Worm (Caenorhabditis elegans) whole organism, L4 larva: ENCODE data around the gene R02F11.1.
"Not testable (repeated sequence)": the region's sequence is repeated elsewhere in the genome, so short reads cannot be mapped to it uniquely, and the experiment has no call there.

Source experiments
- F26F4.8 ChIP-seq: fragments of 200-800 bp; sonication (Bioruptor generic); conservative IDR thresholded peaks from 2 replicates; pipeline ENCODE4 v1.3.6; 2022; ENCODE audit warnings: missing genetic modification characterization, missing compliant biosample characterization
- T20F7.1 ChIP-seq: fragments of 200-800 bp; sonication (Bioruptor generic); optimal IDR thresholded peaks from 2 replicates; lab custom pipeline; 2018; ENCODE audit warnings: mild to moderate bottlenecking, missing genetic modification characterization, missing compliant biosample characterization
- T26A8.4 ChIP-seq: fragments of 200-800 bp; sonication (Bioruptor generic); IDR thresholded peaks from 2 replicates; pipeline ENCODE4 v1.3.6; 2022; ENCODE audit warnings: missing genetic modification characterization, missing compliant biosample characterization
- aha-1 ChIP-seq: fragments of 150-350 bp; peaks from one replicate; lab custom pipeline; 2014; ENCODE audit warnings: missing biosample characterization, missing genetic modification characterization
- ceh-82 ChIP-seq: sonication (generic microtip); optimal IDR thresholded peaks from 2 replicates; lab custom pipeline; 2017; ENCODE audit warnings: missing biosample characterization, missing genetic modification characterization
- dmd-6 ChIP-seq: fragments of 200-800 bp; sonication (Bioruptor generic); IDR thresholded peaks from 2 replicates; pipeline ENCODE4 v1.3.6; 2022; ENCODE audit warnings: missing genetic modification reagents, missing genetic modification characterization, missing compliant biosample characterization
- dmd-8 ChIP-seq: fragments of 200-800 bp; sonication (Bioruptor generic); IDR thresholded peaks from 2 replicates; pipeline ENCODE4 v1.3.6; 2022; ENCODE audit warnings: missing genetic modification characterization, missing compliant biosample characterization
- dmd-9 ChIP-seq: fragments of 200-800 bp; sonication (Bioruptor generic); IDR thresholded peaks from 2 replicates; pipeline ENCODE4 v1.3.6; 2022; ENCODE audit warnings: missing genetic modification reagents, missing genetic modification characterization, missing compliant biosample characterization
- hlh-11 ChIP-seq: fragments of 200-800 bp; sonication (Bioruptor generic); optimal IDR thresholded peaks from 2 replicates; lab custom pipeline; 2018; ENCODE audit warnings: mild to moderate bottlenecking, missing genetic modification characterization, missing compliant biosample characterization
- hmg-1.1 ChIP-seq: fragments of 200-800 bp; sonication (Bioruptor generic); IDR thresholded peaks from 2 replicates; pipeline ENCODE4 v1.3.6; 2022; ENCODE audit warnings: missing genetic modification reagents, missing genetic modification characterization, missing compliant biosample characterization
- jun-1 ChIP-seq: fragments of 150-350 bp; optimal IDR thresholded peaks from 2 replicates; lab custom pipeline; 2014; ENCODE audit warnings: missing biosample characterization, missing genetic modification reagents, missing genetic modification characterization
- lin-13 ChIP-seq: fragments of 150-350 bp; optimal IDR thresholded peaks from 2 replicates; lab custom pipeline; 2014; ENCODE audit warnings: missing biosample characterization, missing genetic modification reagents, missing genetic modification characterization
- lin-29 ChIP-seq: fragments of 200-800 bp; sonication (Bioruptor generic); IDR thresholded peaks from 2 replicates; pipeline ENCODE4 v1.3.6; 2022; ENCODE audit warnings: missing genetic modification reagents, missing genetic modification characterization, missing compliant biosample characterization
- lin-38 ChIP-seq: fragments of 200-800 bp; sonication (Bioruptor generic); IDR thresholded peaks from 2 replicates; pipeline ENCODE4 v1.3.6; 2022; ENCODE audit warnings: missing genetic modification reagents, missing genetic modification characterization, missing compliant biosample characterization
- madf-5 ChIP-seq, 2 experiments: fragments of 200-800 bp; sonication (Bioruptor generic); IDR thresholded peaks; 2 replicates each; pipeline ENCODE4 v1.3.6; 2022; ENCODE audit warnings: missing compliant biosample characterization in 2 of 2, missing genetic modification characterization in 2 of 2
- madf-9 ChIP-seq: fragments of 200-800 bp; sonication (Bioruptor generic); conservative IDR thresholded peaks from 2 replicates; pipeline ENCODE4 v1.3.6; 2022; ENCODE audit warnings: missing genetic modification reagents, missing genetic modification characterization, missing compliant biosample characterization
- mdl-1 ChIP-seq, 2 experiments: fragments of 150-350 bp in 1 of 2; sonication (generic microtip) in 1 of 2; optimal IDR thresholded peaks; 2 replicates each; lab custom pipeline; 2014 to 2017; ENCODE audit warnings: missing biosample characterization in 2 of 2, missing genetic modification characterization in 2 of 2
- nhr-111 ChIP-seq: fragments of 200-800 bp; sonication (Bioruptor generic); optimal IDR thresholded peaks from 2 replicates; lab custom pipeline; 2018; ENCODE audit warnings: mild to moderate bottlenecking, missing genetic modification characterization, missing compliant biosample characterization
- nhr-28 ChIP-seq: fragments of 150-350 bp; optimal IDR thresholded peaks from 2 replicates; lab custom pipeline; 2014; ENCODE audit warnings: missing biosample characterization, missing genetic modification characterization
- nhr-41 ChIP-seq: fragments of 200-800 bp; sonication (Bioruptor generic); IDR thresholded peaks from 2 replicates; pipeline ENCODE4 v1.3.6; 2022; ENCODE audit warnings: missing genetic modification reagents, missing genetic modification characterization, missing compliant biosample characterization
- nhr-77 ChIP-seq: fragments of 150-350 bp; optimal IDR thresholded peaks from 2 replicates; lab custom pipeline; 2014; ENCODE audit warnings: missing biosample characterization, missing genetic modification characterization
- pha-4 ChIP-seq, 2 experiments: fragments of 150-350 bp in 1 of 2; fragments of 200-800 bp in 1 of 2; sonication (Bioruptor generic) in 1 of 2; IDR thresholded peaks in 1 of 2; optimal IDR thresholded peaks in 1 of 2; 2 replicates each; pipeline versions ENCODE4 v1.3.6 to Lab custom; 2014 to 2022; ENCODE audit warnings: missing genetic modification characterization in 2 of 2, missing genetic modification reagents in 2 of 2, missing biosample characterization in 1 of 2, missing compliant biosample characterization in 1 of 2
- php-3 ChIP-seq: fragments of 200-800 bp; sonication (Bioruptor generic); IDR thresholded peaks from 2 replicates; pipeline ENCODE4 v1.3.6; 2022; ENCODE audit warnings: missing genetic modification reagents, missing genetic modification characterization, missing compliant biosample characterization
- pqm-1 ChIP-seq: sonication (generic microtip); optimal IDR thresholded peaks from 2 replicates; lab custom pipeline; 2017; ENCODE audit warnings: missing biosample characterization, missing genetic modification characterization
- set-16 ChIP-seq: fragments of 200-800 bp; sonication (Bioruptor generic); IDR thresholded peaks from 2 replicates; pipeline ENCODE4 v1.3.6; 2022; ENCODE audit warnings: missing genetic modification reagents, missing genetic modification characterization, missing compliant biosample characterization
- snpc-1.2 ChIP-seq: fragments of 200-800 bp; sonication (Bioruptor generic); IDR thresholded peaks from 2 replicates; pipeline ENCODE4 v1.3.6; 2022; ENCODE audit warnings: missing genetic modification reagents, missing genetic modification characterization, missing compliant biosample characterization
- tag-97 ChIP-seq: fragments of 200-800 bp; sonication (Bioruptor generic); IDR thresholded peaks from 2 replicates; pipeline ENCODE4 v1.3.6; 2022; ENCODE audit warnings: missing genetic modification characterization, missing compliant biosample characterization
- vab-7 ChIP-seq: fragments of 200-800 bp; sonication (Bioruptor generic); IDR thresholded peaks from 2 replicates; pipeline ENCODE4 v1.3.6; 2022; ENCODE audit warnings: missing genetic modification reagents, missing genetic modification characterization, missing compliant biosample characterization
- zag-1 ChIP-seq: fragments of 150-350 bp; optimal IDR thresholded peaks from 2 replicates; lab custom pipeline; 2014; ENCODE audit warnings: missing biosample characterization, missing genetic modification characterization
- zip-11 ChIP-seq: fragments of 200-800 bp; sonication (Bioruptor generic); IDR thresholded peaks from 2 replicates; pipeline ENCODE4 v1.3.6; 2022; ENCODE audit warnings: missing genetic modification characterization, missing compliant biosample characterization

Gene R02F11.1

DNA sequence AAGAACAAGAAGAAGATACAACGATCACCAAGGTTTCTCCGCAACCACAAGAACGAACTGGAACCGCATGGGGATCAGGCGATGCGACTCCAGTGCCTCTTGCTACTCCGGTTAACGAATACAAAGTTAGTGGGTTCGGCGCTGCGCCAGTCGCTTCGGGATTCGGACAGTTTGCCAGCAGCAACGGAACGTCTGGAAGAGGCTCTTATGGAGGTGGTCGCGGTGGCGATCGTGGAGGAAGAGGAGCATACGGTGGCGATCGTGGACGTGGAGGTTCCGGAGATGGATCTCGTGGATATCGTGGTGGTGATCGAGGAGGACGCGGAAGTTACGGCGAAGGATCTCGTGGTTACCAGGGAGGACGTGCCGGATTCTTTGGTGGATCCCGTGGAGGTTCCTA lies 42.9 kb upstream of the R02F11.1 start:
- TF ChIP-seq set-16 (peak; percentile 86), ceh-82 (tag; lab: Kevin White, UChicago) (no peak), dmd-8 (GFP tag; lab: Robert Waterston, UW) (peak; percentile 51; the same call in 1 of the 2 replicates)

DNA sequence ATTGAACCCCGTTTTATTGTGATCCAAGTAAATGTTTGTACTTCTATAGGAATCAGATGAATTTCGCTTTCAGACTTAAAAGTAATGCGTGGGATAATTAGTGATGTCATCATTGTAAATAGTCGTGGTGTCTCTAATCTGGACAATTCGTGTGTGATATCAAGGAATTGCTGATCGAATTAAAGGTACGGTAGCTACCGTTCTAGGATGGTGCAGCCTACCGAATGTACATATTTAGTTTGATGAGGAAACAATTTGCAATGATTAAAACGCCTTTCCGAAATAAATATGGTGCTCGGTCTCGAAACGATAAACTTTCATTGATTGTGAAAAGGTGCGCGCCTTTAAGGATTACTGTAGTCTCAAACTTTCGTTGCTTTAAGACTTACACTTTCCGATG lies 42.4 kb upstream of the R02F11.1 start:
- TF ChIP-seq vab-7 (GFP tag; lab: Robert Waterston, UW): no peak
- TF ChIP-seq lin-38 (GFP tag; lab: Robert Waterston, UW): peak; percentile 49; the same call in 1 of the 2 replicates

DNA sequence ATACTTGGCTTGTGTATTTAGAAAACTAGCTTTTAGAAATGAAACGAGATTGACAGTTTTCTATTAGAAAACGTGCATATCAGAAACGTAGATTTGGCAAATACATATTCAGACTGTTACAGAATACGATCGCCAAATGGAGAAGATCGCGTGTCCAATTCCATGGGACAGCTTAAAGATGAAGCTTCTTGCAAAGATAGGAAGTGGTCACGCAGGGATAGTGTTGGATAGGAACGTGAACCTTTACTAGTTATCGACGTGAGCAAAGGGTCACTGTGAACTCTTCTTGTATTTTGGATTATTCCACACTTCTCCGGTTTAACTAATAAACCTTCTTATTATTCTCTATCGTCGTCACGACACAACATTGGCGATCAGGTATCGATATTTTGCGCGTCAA lies 40.2 kb upstream of the R02F11.1 start, which contains the start of gene bgnt-1.4:
Gene bgnt-1.4, plus strand, starts transcription at position 301 of the 400 bp plus-strand sequence.
- TF ChIP-seq pha-4 (GFP tag; IDR thresholded peaks at IDR 0.05; lab: Robert Waterston, UW); pha-4 (tag; optimal IDR thresholded peaks at IDR 0.05; lab: Kevin White, UChicago); tag-97 (GFP tag; lab: Robert Waterston, UW); zip-11: not testable (repeated sequence)

DNA sequence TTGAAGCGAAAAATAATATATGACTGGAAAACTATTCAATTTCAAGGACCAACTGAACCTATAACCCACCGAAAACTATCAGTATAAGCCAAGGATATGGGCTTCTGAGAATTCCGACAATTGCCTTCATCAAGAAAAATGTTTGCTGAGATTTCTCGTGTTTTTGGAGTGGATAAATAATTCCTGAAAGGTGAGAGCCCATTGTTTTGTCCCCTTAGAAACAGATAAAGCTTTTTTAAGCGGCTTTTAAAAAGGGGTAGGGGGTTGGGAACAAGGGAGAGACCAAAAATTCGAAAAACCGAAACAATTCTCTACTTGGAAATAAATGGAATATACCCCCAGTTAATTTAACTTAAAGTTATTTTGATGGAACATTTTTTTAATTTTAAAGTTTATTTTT lies 34.4 kb upstream of the R02F11.1 start, which contains the start of gene C18G1.8:
Gene C18G1.8, minus strand, starts transcription at position 101 of the 400 bp plus-strand sequence.
- TF ChIP-seq dmd-9 (GFP tag; lab: Robert Waterston, UW) (no peak), zag-1 (no peak)

DNA sequence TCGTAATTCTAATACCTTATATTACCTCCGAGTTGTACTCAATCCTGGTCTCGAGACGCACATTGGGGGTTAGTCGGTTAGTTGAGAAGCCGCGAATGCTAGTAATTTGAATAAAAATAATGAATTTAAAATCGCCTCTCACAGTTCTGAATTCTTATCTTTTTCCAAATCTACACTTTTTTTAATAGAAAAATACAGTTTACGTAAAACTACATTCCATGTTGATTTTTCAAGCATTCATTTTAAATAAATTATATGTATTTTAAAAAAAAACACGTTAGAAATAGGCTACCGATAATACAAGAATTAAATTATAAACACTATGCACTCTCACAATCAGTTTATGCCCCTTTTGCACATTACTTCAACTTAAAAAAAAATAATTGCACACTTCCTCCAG lies 31.3 kb upstream of the R02F11.1 start, which contains the start of gene C18G1.9:
Gene C18G1.9, minus strand, starts transcription at position 101 of the 400 bp plus-strand sequence.
- no peak for TF ChIP-seq lin-13 (GFP tag; lab: Kevin White, UChicago)
- no peak for TF ChIP-seq F26F4.8 (GFP tag; lab: Robert Waterston, UW)
- TF ChIP-seq T20F7.1 (GFP tag; lab: Kevin White, UChicago): no peak
- TF ChIP-seq jun-1 (tag; lab: Kevin White, UChicago): no peak
- TF ChIP-seq T26A8.4 (GFP tag; lab: Robert Waterston, UW): no peak
- TF ChIP-seq mdl-1 (tag; optimal IDR thresholded peaks at IDR 0.05; lab: Kevin White, UChicago): no peak
- TF ChIP-seq nhr-111: no peak
- TF ChIP-seq lin-29 (GFP tag; lab: Robert Waterston, UW): no peak
- TF ChIP-seq madf-9: no peak
- no peak for TF ChIP-seq snpc-1.2 (GFP tag; lab: Robert Waterston, UW)
- no peak for TF ChIP-seq nhr-77 (tag; lab: Kevin White, UChicago)

DNA sequence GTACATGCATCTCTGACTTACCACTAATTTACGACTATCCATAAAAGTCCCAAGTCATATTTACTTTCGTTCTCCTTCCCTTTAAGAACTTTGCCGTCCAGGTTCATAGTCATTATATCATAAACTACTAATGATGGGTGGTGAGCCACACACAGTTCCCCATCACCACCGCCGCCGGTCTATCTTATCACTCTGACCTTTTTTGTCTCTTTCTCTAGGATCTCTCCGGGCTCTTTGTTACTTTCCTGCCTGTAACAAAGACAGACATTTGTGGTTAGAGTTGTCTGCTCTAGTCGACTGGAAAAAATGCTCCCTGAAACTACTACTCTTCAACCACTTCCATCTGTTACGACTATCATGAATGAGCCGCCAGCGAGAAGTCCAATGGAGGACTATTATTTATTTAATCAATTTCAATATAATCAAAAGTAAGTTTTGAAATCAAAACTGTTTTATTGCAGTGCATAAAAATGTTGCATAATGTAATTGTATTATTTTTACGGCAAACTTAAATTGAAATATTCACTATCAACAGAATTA lies 30.4 kb upstream of the R02F11.1 start, which contains the start of gene elt-7:
Gene elt-7, plus strand, starts transcription at position 263 of the 540 bp plus-strand sequence.
- TF ChIP-seq php-3: 0 out of 2 replicates have a peak, but pooled peaks have one; percentile 11
- TF ChIP-seq nhr-41 (GFP tag; lab: Robert Waterston, UW): peak; percentile 84; the same call in 1 of the 2 replicates
- no peak for TF ChIP-seq madf-5 (GFP tag; IDR thresholded peaks at IDR 0.05; lab: Robert Waterston, UW)
- TF ChIP-seq aha-1: peak; percentile 92
- no peak for TF ChIP-seq hmg-1.1
- TF ChIP-seq nhr-28: peak; percentile 73
- peak; percentile 54 for TF ChIP-seq dmd-6 (GFP tag; lab: Robert Waterston, UW)
- TF ChIP-seq pqm-1 (tag; lab: Kevin White, UChicago): peak; percentile 81
- peak; percentile 40 for TF ChIP-seq hlh-11 (tag; lab: Kevin White, UChicago)
